Worm (Caenorhabditis elegans): ENCODE results near the gene spn-4.

Gene spn-4

DNA sequence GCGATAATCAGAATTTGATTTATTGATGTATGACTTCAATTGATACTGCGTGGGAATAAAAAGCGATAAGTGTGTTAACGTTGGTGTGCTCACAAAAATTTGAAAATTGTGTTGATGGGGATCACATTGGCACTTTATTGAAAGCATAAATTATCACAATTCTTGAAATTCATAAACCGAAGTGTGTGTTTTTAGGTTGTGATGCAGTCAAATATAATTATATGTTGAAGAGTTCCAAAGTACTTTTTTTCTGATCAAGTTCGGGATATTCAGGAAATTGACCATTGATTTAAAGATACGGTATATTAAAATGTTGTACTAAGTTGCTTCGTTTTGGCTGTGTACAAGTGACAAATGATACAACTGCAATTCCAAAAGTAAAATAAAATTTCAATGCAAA lies 9.0 kb downstream of the spn-4 start, which contains the start of gene srh-28:
Gene srh-28, minus strand, starts transcription at position 101 of the 400 bp plus-strand sequence.
- TF ChIP-seq D1046.2 (GFP tag; IDR thresholded peaks at IDR 0.05): no peak
- no peak for TF ChIP-seq R02D3.7 (tag; optimal IDR thresholded peaks at IDR 0.05)
- TF ChIP-seq cey-2 (tag; optimal IDR thresholded peaks at IDR 0.05; ENCODE audit: borderline replicate concordance, insufficient read depth): no peak
- TF ChIP-seq saeg-2 (GFP tag; IDR thresholded peaks at IDR 0.05): no peak
- no peak for TF ChIP-seq F10B5.3 (tag; optimal IDR thresholded peaks at IDR 0.05)
- peak in 1 of 2 experiments; percentile 22 for TF ChIP-seq unc-62 (GFP tag; optimal IDR thresholded peaks at IDR 0.05 in 1 of 2)
- TF ChIP-seq unc-62 (tag; optimal IDR thresholded peaks at IDR 0.05): no peak
- no peak for TF ChIP-seq ctbp-1 (GFP tag; IDR thresholded peaks at IDR 0.05)
- no peak for TF ChIP-seq T26A8.4 (GFP tag; IDR thresholded peaks at IDR 0.05)
- no peak for TF ChIP-seq mxl-3 (GFP tag; optimal IDR thresholded peaks at IDR 0.05)

DNA sequence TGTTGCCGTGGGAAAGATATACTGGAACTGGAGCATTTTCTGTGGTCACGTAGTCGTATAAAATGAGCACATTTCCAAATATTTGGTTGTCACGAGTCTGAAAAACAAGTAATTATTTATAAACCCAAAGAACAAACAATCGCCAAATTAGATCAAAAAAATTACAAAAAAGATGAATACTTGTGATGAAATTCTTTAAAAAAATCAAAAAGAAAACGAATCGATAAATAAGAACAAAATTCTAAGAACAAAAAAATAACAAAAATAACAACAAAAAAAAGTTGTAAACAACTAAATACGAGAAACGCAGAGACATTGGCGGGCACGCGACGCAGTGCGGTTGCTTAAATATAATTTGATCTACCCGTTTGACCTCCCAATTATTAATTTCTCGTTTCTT lies 11.0 kb downstream of the spn-4 start, which contains the start of gene ZC404.16:
Gene ZC404.16, minus strand, starts transcription at position 101 of the 400 bp plus-strand sequence.
- TF ChIP-seq Y48G9A.11 (GFP tag; IDR thresholded peaks at IDR 0.05) (no peak), mep-1 (tag; optimal IDR thresholded peaks at IDR 0.05) (no peak), dmd-6 (GFP tag; IDR thresholded peaks at IDR 0.05) (no peak), dmd-9 (GFP tag; IDR thresholded peaks at IDR 0.05) (no peak), aha-1 (tag) (no peak), lin-13 (GFP tag; optimal IDR thresholded peaks at IDR 0.05) (no peak), cey-2 (tag; optimal IDR thresholded peaks at IDR 0.05; ENCODE audit: borderline replicate concordance, insufficient read depth) (no peak), aly-2 (tag; optimal IDR thresholded peaks at IDR 0.05) (no peak), unc-39 (tag; optimal IDR thresholded peaks at IDR 0.05) (no peak), Y75B8A.6 (GFP tag; IDR thresholded peaks at IDR 0.05) (no peak), ctbp-1 (GFP tag; IDR thresholded peaks at IDR 0.05) (no peak), arid-1 (GFP tag; conservative IDR thresholded peaks at IDR 0.05) (no peak), ces-1 (GFP tag; optimal IDR thresholded peaks at IDR 0.05) (no peak), ceh-44 (GFP tag; IDR thresholded peaks at IDR 0.05) (no peak), ceh-62 (tag; optimal IDR thresholded peaks at IDR 0.05) (no peak), hmg-1.1 (GFP tag; IDR thresholded peaks at IDR 0.05) (no peak)

- TF ChIP-seq tra-1 (GFP tag; IDR thresholded peaks at IDR 0.05) (no peak), jun-1 (tag; optimal IDR thresholded peaks at IDR 0.05) (no peak), nhr-42 (GFP tag; IDR thresholded peaks at IDR 0.05) (no peak), nhr-10 (tag; optimal IDR thresholded peaks at IDR 0.05) (no peak), lin-38 (GFP tag; IDR thresholded peaks at IDR 0.05) (no peak), ces-1 (GFP tag; optimal IDR thresholded peaks at IDR 0.05) (no peak), ZK546.5 (tag; optimal IDR thresholded peaks at IDR 0.05) (no peak), lin-39 (tag; optimal IDR thresholded peaks at IDR 0.05) (no peak), unc-39 (tag; optimal IDR thresholded peaks at IDR 0.05) (no peak)
These were observed 13.1 kb downstream of the spn-4 start, which contains the start of gene srh-30 for ce11 chrV:6771645-6772044. TSS of gene srh-30 (minus strand) at chrV:6771745.

DNA sequence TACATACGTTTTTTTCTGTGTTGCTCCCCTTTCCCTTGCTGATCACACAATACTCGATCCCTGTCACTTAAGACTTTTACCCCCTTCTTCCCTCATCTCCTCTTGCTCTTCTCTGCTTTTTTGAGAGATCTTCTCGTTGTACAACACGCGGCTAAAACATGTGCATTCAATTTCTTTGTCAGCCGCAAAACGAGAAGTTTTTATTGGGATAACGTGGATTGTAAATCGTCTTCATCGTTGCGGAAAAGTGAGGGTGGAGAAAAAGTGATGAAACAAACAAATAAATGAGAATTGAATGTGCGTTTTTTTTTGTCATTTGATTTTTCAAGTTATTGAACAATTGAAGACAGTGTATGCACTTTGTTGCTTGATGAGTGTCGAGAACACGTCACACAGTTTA lies 15.3 kb downstream of the spn-4 start:
- TF ChIP-seq R02D3.7 (tag; optimal IDR thresholded peaks at IDR 0.05) (no peak), Y105C5A.15 (GFP tag; IDR thresholded peaks at IDR 0.05) (no peak), Y48G9A.11 (GFP tag; IDR thresholded peaks at IDR 0.05) (no peak), ama-1 (optimal IDR thresholded peaks at IDR 0.05) (no peak)

- TF ChIP-seq T20F7.1 (GFP tag; optimal IDR thresholded peaks at IDR 0.05) (no peak), nhr-25 (tag; optimal IDR thresholded peaks at IDR 0.05; ENCODE audit: borderline replicate concordance, insufficient read depth) (no peak), hmg-1.1 (GFP tag; IDR thresholded peaks at IDR 0.05) (no peak), mxl-3 (GFP tag; optimal IDR thresholded peaks at IDR 0.05) (peak; percentile 42), zag-1 (tag; optimal IDR thresholded peaks at IDR 0.05) (no peak), sdz-12 (GFP tag; optimal IDR thresholded peaks at IDR 0.05) (no peak), ZK546.5 (tag; optimal IDR thresholded peaks at IDR 0.05) (no peak), ceh-44 (GFP tag; IDR thresholded peaks at IDR 0.05) (no peak), Y75B8A.6 (GFP tag; IDR thresholded peaks at IDR 0.05) (no peak), mep-1 (tag; optimal IDR thresholded peaks at IDR 0.05) (no peak), tra-1 (GFP tag; IDR thresholded peaks at IDR 0.05) (no peak), hif-1 (tag; optimal IDR thresholded peaks at IDR 0.05) (no peak), vab-7 (GFP tag; IDR thresholded peaks at IDR 0.05) (no peak), ceh-62 (tag; optimal IDR thresholded peaks at IDR 0.05) (no peak), aha-1 (tag) (peak; percentile 40), nhr-42 (GFP tag; IDR thresholded peaks at IDR 0.05) (no peak), egl-27 (tag; optimal IDR thresholded peaks at IDR 0.05) (no peak), unc-130 (GFP tag; optimal IDR thresholded peaks at IDR 0.05) (no peak), madf-5 (GFP tag; IDR thresholded peaks at IDR 0.05) (no peak), fos-1 (tag; optimal IDR thresholded peaks at IDR 0.05) (no peak), nhr-11 (tag; optimal IDR thresholded peaks at IDR 0.05) (peak; percentile 53)
These were observed 16.2 kb downstream of the spn-4 start, which contains the start of the genes T25F10.1 and clik-1 for ce11 chrV:6768452-6768929. TSS of gene T25F10.1 (plus strand) at chrV:6768502. TSS of gene clik-1 (minus strand) at chrV:6768732.

Data from whole organism, L4 larva.